Worm (Caenorhabditis elegans) whole organism, L1 larva: ENCODE results near the gene C23H3.2.

Experiments
- egl-27 ChIP-seq, 2 experiments: fragments of 150-350 bp in 1 of 2; sonication (generic microtip); optimal IDR thresholded peaks; 3 replicates each; lab custom pipeline; 2017 to 2018; ENCODE audit warnings: missing biosample characterization in 2 of 2, missing genetic modification characterization in 2 of 2, missing genetic modification reagents in 2 of 2
- hlh-17 ChIP-seq: fragments of 200-800 bp; sonication (Bioruptor generic); optimal IDR thresholded peaks from 2 replicates; lab custom pipeline; 2018; ENCODE audit warnings: missing genetic modification characterization, mild to moderate bottlenecking, missing compliant biosample characterization, moderate library complexity, borderline replicate concordance
- snpc-4 ChIP-seq: fragments of 150-350 bp; optimal IDR thresholded peaks from 2 replicates; lab custom pipeline; 2014; ENCODE audit warnings: missing biosample characterization, missing genetic modification characterization

DNA sequence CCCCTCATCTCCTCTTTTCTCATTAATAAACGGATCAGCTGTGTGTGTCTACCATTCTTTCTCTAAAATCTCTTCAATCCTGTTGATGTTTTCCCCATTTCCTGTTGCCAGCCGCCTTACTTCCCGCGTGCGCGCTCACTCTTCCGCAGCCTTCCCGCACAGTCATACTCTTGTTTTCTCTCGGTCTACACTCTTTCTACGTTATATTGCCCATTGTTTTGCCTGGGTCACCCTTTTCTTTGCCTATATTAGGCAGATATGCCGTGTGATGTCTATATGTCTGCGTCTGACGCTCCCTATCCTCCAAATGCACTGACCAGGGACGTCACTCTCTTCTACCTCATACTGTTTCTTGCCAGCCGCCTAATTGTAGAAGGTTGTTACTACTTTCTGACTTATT, 5.2 kb downstream of the C23H3.2 start:
- TF ChIP-seq hlh-17 (GFP tag; lab: Kevin White, UChicago), result no peak
- no peak for TF ChIP-seq snpc-4 (tag; lab: Kevin White, UChicago)
- no peak for TF ChIP-seq egl-27 (tag; optimal IDR thresholded peaks at IDR 0.05; lab: Kevin White, UChicago)
